Worm (Caenorhabditis elegans) whole organism, L3 larva: ENCODE measurements around the gene nhr-202.

ENCODE experiments used
- ceh-16 ChIP-seq: sonication (generic microtip); optimal IDR thresholded peaks from 2 replicates; lab custom pipeline; 2017; ENCODE audit warnings: missing biosample characterization, missing genetic modification characterization
- ceh-28 ChIP-seq: fragments of 150-350 bp; optimal IDR thresholded peaks from 2 replicates; lab custom pipeline; 2014; ENCODE audit warnings: missing biosample characterization, missing genetic modification reagents, missing genetic modification characterization
- ceh-82 ChIP-seq: fragments of 150-350 bp; optimal IDR thresholded peaks from 2 replicates; lab custom pipeline; 2014; ENCODE audit warnings: missing biosample characterization, missing genetic modification characterization
- egl-27 ChIP-seq: sonication (generic microtip); optimal IDR thresholded peaks from 4 replicates; lab custom pipeline; 2017; ENCODE audit warnings: missing biosample characterization, missing genetic modification reagents, missing genetic modification characterization
- elt-1 ChIP-seq: fragments of 150-350 bp; optimal IDR thresholded peaks from 2 replicates; lab custom pipeline; 2014; ENCODE audit warnings: missing biosample characterization, missing genetic modification characterization
- elt-2 ChIP-seq: sonication (generic microtip); optimal IDR thresholded peaks from 2 replicates; lab custom pipeline; 2016; ENCODE audit warnings: missing genetic modification reagents, mild to moderate bottlenecking, missing genetic modification characterization, missing compliant biosample characterization
- lin-39 ChIP-seq: fragments of 150-350 bp; optimal IDR thresholded peaks from 2 replicates; lab custom pipeline; 2018; ENCODE audit warnings: missing biosample characterization, missing genetic modification reagents, missing genetic modification characterization
- mdl-1 ChIP-seq: fragments of 150-350 bp; optimal IDR thresholded peaks from 2 replicates; lab custom pipeline; 2014; ENCODE audit warnings: missing biosample characterization, missing genetic modification characterization
- pha-4 ChIP-seq: fragments of 150-350 bp; optimal IDR thresholded peaks from 2 replicates; lab custom pipeline; 2014; ENCODE audit warnings: missing biosample characterization, missing genetic modification reagents, missing genetic modification characterization
- sea-2 ChIP-seq: fragments of 150-350 bp; sonication (generic microtip); optimal IDR thresholded peaks from 4 replicates; lab custom pipeline; 2014; ENCODE audit warnings: missing biosample characterization, missing genetic modification reagents, missing genetic modification characterization
- tbx-2 ChIP-seq: sonication (generic microtip); optimal IDR thresholded peaks from 2 replicates; lab custom pipeline; 2016; ENCODE audit warnings: mild to moderate bottlenecking, missing genetic modification characterization, missing compliant biosample characterization
- unc-62 ChIP-seq: fragments of 150-350 bp; sonication (generic microtip); optimal IDR thresholded peaks from 4 replicates; lab custom pipeline; 2014; ENCODE audit warnings: missing biosample characterization, missing genetic modification reagents, missing genetic modification characterization

ce11 chrV:489320-489719 is 26.9 kb downstream of the nhr-202 start, which contains the start of gene nhr-106:
- TF ChIP-seq unc-62 (no peak), mdl-1 (no peak), ceh-28 (tag; lab: Kevin White, UChicago) (no peak), elt-2 (tag; lab: Kevin White, UChicago) (peak; percentile 39), tbx-2 (tag; lab: Kevin White, UChicago) (no peak), ceh-82 (tag; lab: Kevin White, UChicago) (no peak), ceh-16 (tag; lab: Kevin White, UChicago) (no peak), elt-1 (tag; lab: Kevin White, UChicago) (no peak), egl-27 (tag; lab: Kevin White, UChicago) (no peak), sea-2 (no peak), lin-39 (tag; lab: Kevin White, UChicago) (no peak), pha-4 (tag; lab: Kevin White, UChicago) (no peak)
